Worm (Caenorhabditis elegans) whole organism, L4/young adult: ENCODE measurements around the gene F26G1.5.

ENCODE experiments used
- W03F9.2 ChIP-seq: fragments of 150-350 bp; optimal IDR thresholded peaks from 2 replicates; lab custom pipeline; 2014; ENCODE audit warnings: missing biosample characterization, missing genetic modification characterization
- dao-5 ChIP-seq: sonication (generic microtip); optimal IDR thresholded peaks from 2 replicates; lab custom pipeline; 2016; ENCODE audit warnings: missing genotype, missing genetic modification characterization, moderate library complexity, missing compliant biosample characterization
- him-1 ChIP-seq: sonication (generic microtip); optimal IDR thresholded peaks from 2 replicates; lab custom pipeline; 2016; ENCODE audit warnings: missing genotype, missing genetic modification reagents, missing genetic modification characterization, missing compliant biosample characterization

DNA sequence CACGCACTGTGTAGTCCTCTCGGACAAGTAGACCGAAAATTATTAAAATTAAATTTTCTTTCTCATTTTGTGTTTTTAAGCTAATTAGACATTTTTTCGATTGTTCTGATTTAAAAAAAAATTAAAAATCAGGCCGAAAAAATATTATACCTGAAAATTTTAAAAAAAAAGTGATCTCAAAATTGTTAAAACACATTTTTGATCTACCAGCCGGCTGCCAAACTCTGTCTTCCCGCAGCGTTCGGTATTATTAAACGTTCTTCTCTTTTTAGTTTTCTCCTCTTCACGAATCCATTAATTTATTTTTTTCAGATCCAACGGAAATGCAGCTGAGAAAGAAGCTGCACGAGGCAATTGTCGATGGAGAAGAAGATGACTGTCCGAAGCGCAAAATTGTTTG, 18.0 kb downstream of the F26G1.5 start, which contains the start of gene C27D9.1:
- TF ChIP-seq him-1 (tag; lab: Kevin White, UChicago) (no peak), dao-5 (tag; lab: Kevin White, UChicago) (no peak), W03F9.2 (tag; lab: Kevin White, UChicago) (no peak)
